Fruit fly (Drosophila melanogaster) whole organism, embryonic: ENCODE measurements around the gene Cpsf5.

Experiments used
- Adf1 ChIP-seq: fragments of 200-800 bp; sonication (Bioruptor generic); IDR thresholded peaks from 2 replicates; pipeline ENCODE4 v1.3.6; 2022; ENCODE audit warnings: missing biosample characterization, missing genetic modification characterization
- B-H2 ChIP-seq: fragments of 200-800 bp; sonication (Bioruptor generic); optimal IDR thresholded peaks from 2 replicates; lab custom pipeline; 2018; ENCODE audit warnings: missing biosample characterization, mild to moderate bottlenecking, missing genetic modification characterization
- Bdp1 ChIP-seq: fragments of 200-800 bp; sonication (Bioruptor generic); optimal IDR thresholded peaks from 3 replicates; lab custom pipeline; 2016; ENCODE audit warnings: missing biosample characterization, missing genetic modification characterization
- CG10209 ChIP-seq: fragments of 200-800 bp; sonication (Bioruptor generic); optimal IDR thresholded peaks from 3 replicates; lab custom pipeline; 2017; ENCODE audit warnings: missing biosample characterization, mild to moderate bottlenecking, missing genetic modification characterization, missing genetic modification reagents
- CG1024 ChIP-seq: fragments of 200-800 bp; sonication (Bioruptor generic); IDR thresholded peaks from 2 replicates; pipeline ENCODE4 v1.3.6; 2022; ENCODE audit warnings: missing biosample characterization, missing genetic modification characterization
- CG10543 ChIP-seq: fragments of 200-800 bp; sonication (Bioruptor generic); optimal IDR thresholded peaks from 3 replicates; lab custom pipeline; 2017; ENCODE audit warnings: missing biosample characterization, mild to moderate bottlenecking, missing genetic modification characterization, moderate library complexity
- CG11456 ChIP-seq: fragments of 200-800 bp; sonication (Bioruptor generic); IDR thresholded peaks from 3 replicates; pipeline ENCODE4 v1.3.6; 2022; ENCODE audit warnings: missing biosample characterization, missing genetic modification characterization
- CG11723 ChIP-seq: fragments of 200-800 bp; sonication (Bioruptor generic); optimal IDR thresholded peaks from 2 replicates; lab custom pipeline; 2017; ENCODE audit warnings: missing biosample characterization, mild to moderate bottlenecking, missing genetic modification characterization
- CG12769 ChIP-seq: fragments of 200-800 bp; sonication (Bioruptor generic); optimal IDR thresholded peaks from 2 replicates; lab custom pipeline; 2019; ENCODE audit warnings: missing biosample characterization, mild to moderate bottlenecking, missing genetic modification characterization, moderate library complexity
- CG17361 ChIP-seq: fragments of 200-800 bp; sonication (Bioruptor generic); IDR thresholded peaks from 3 replicates; pipeline ENCODE4 v1.3.6; 2022; ENCODE audit warnings: missing biosample characterization, missing genetic modification characterization
- CG17612 ChIP-seq: fragments of 200-800 bp; sonication (Bioruptor generic); IDR thresholded peaks from 2 replicates; pipeline ENCODE4 v1.3.6; 2022; ENCODE audit warnings: missing biosample characterization, missing genetic modification characterization
- CG18764 ChIP-seq: fragments of 200-800 bp; sonication (Bioruptor generic); optimal IDR thresholded peaks from 3 replicates; lab custom pipeline; 2016; ENCODE audit warnings: missing biosample characterization, missing genetic modification characterization
- CG2202 ChIP-seq: fragments of 200-800 bp; sonication (Bioruptor generic); optimal IDR thresholded peaks from 2 replicates; lab custom pipeline; 2018; ENCODE audit warnings: missing biosample characterization, mild to moderate bottlenecking, missing genetic modification characterization
- CG31365 ChIP-seq: fragments of 200-800 bp; sonication (Bioruptor generic); optimal IDR thresholded peaks from 2 replicates; lab custom pipeline; 2018; ENCODE audit warnings: missing biosample characterization, mild to moderate bottlenecking, missing genetic modification characterization
- CG33213 ChIP-seq: fragments of 200-800 bp; sonication (Bioruptor generic); optimal IDR thresholded peaks from 3 replicates; lab custom pipeline; 2016; ENCODE audit warnings: missing biosample characterization, missing genetic modification characterization
- CG42726 ChIP-seq: fragments of 200-800 bp; sonication (Bioruptor generic); IDR thresholded peaks from 2 replicates; pipeline ENCODE4 v1.3.6; 2022; ENCODE audit warnings: missing biosample characterization, missing genetic modification characterization; ENCODE audit not compliant: partially characterized antibody
- CG6654 ChIP-seq: fragments of 200-800 bp; sonication (Bioruptor generic); optimal IDR thresholded peaks from 2 replicates; lab custom pipeline; 2017; ENCODE audit warnings: missing biosample characterization, mild to moderate bottlenecking, missing genetic modification characterization
- CG6854 ChIP-seq: fragments of 200-800 bp; sonication (Bioruptor generic); optimal IDR thresholded peaks from 3 replicates; lab custom pipeline; 2017; ENCODE audit warnings: missing biosample characterization, mild to moderate bottlenecking, missing genetic modification characterization
- CHES-1-like ChIP-seq: fragments of 200-800 bp; sonication (Bioruptor generic); optimal IDR thresholded peaks from 2 replicates; lab custom pipeline; 2016; ENCODE audit warnings: missing biosample characterization, missing genetic modification characterization
- CoRest ChIP-seq: fragments of 200-800 bp; sonication (Bioruptor generic); optimal IDR thresholded peaks from 3 replicates; lab custom pipeline; 2018; ENCODE audit warnings: missing biosample characterization, mild to moderate bottlenecking, missing genetic modification characterization, moderate library complexity
- Deaf1 ChIP-seq: fragments of 200-800 bp; optimal IDR thresholded peaks from 3 replicates; lab custom pipeline; 2019; ENCODE audit warnings: missing biosample characterization, mild to moderate bottlenecking, missing genetic modification characterization, moderate library complexity
- Dip3 ChIP-seq: fragments of 200-800 bp; sonication (Bioruptor generic); optimal IDR thresholded peaks from 3 replicates; lab custom pipeline; 2016; ENCODE audit warnings: missing biosample characterization, missing genetic modification characterization
- Drgx ChIP-seq: fragments of 200-800 bp; sonication (Bioruptor generic); IDR thresholded peaks from 2 replicates; pipeline ENCODE4 v1.3.6; 2022; ENCODE audit warnings: missing biosample characterization, missing genetic modification characterization
- Ets97D ChIP-seq: fragments of 200-800 bp; sonication (Bioruptor generic); optimal IDR thresholded peaks from 3 replicates; lab custom pipeline; 2016; ENCODE audit warnings: missing biosample characterization, missing genetic modification characterization
- Gug ChIP-seq: fragments of 200-800 bp; sonication (Bioruptor generic); IDR thresholded peaks from 4 replicates; pipeline ENCODE4 v1.3.6; 2022; ENCODE audit warnings: missing biosample characterization, missing genetic modification characterization
- H15 ChIP-seq: fragments of 200-800 bp; sonication (Bioruptor generic); IDR thresholded peaks from 3 replicates; pipeline ENCODE4 v1.3.6; 2022; ENCODE audit warnings: missing biosample characterization, missing genetic modification characterization
- Hey ChIP-seq: fragments of 200-800 bp; sonication (Bioruptor generic); optimal IDR thresholded peaks from 3 replicates; lab custom pipeline; 2018; ENCODE audit warnings: missing biosample characterization, mild to moderate bottlenecking, missing genetic modification characterization
- Hr39 ChIP-seq: fragments of >200 bp; optimal IDR thresholded peaks from 2 replicates; lab custom pipeline; 2017
- Mrtf ChIP-seq: fragments of 200-800 bp; sonication (Bioruptor generic); IDR thresholded peaks from 3 replicates; pipeline ENCODE4 v1.3.6; 2022; ENCODE audit warnings: missing biosample characterization, missing genetic modification characterization
- Oaz ChIP-seq: fragments of 200-800 bp; sonication (Bioruptor generic); IDR thresholded peaks from 2 replicates; pipeline ENCODE4 v1.3.6; 2022; ENCODE audit warnings: missing biosample characterization, missing genetic modification characterization
- Opbp ChIP-seq: fragments of 200-800 bp; sonication (Bioruptor generic); IDR thresholded peaks from 3 replicates; pipeline ENCODE4 v1.3.6; 2022; ENCODE audit warnings: missing biosample characterization, missing genetic modification characterization; ENCODE audit not compliant: partially characterized antibody
- Six4 ChIP-seq: fragments of 200-800 bp; sonication (Bioruptor generic); optimal IDR thresholded peaks from 2 replicates; lab custom pipeline; 2016; ENCODE audit warnings: missing biosample characterization, missing genetic modification characterization
- Xbp1 ChIP-seq: fragments of 200-800 bp; sonication (Bioruptor generic); optimal IDR thresholded peaks from 3 replicates; lab custom pipeline; 2016; ENCODE audit warnings: missing biosample characterization, mild to moderate bottlenecking, missing genetic modification characterization
- ato ChIP-seq: fragments of 200-800 bp; sonication (Bioruptor generic); IDR thresholded peaks from 2 replicates; pipeline ENCODE4 v1.3.6; 2022; ENCODE audit warnings: missing biosample characterization, missing genetic modification characterization; ENCODE audit not compliant: partially characterized antibody
- bab2 ChIP-seq: fragments of 200-800 bp; sonication (Bioruptor generic); optimal IDR thresholded peaks from 2 replicates; lab custom pipeline; 2016; ENCODE audit warnings: missing biosample characterization, missing genetic modification characterization
- caup ChIP-seq: fragments of 200-800 bp; sonication (Bioruptor generic); optimal IDR thresholded peaks from 3 replicates; lab custom pipeline; 2017; ENCODE audit warnings: missing biosample characterization, mild to moderate bottlenecking, missing genetic modification characterization, moderate library complexity; ENCODE audit not compliant: severe bottlenecking
- croc ChIP-seq: fragments of 200-800 bp; sonication (Bioruptor generic); conservative IDR thresholded peaks from 3 replicates; pipeline ENCODE4 v1.3.6; 2022; ENCODE audit warnings: missing biosample characterization, missing genetic modification characterization
- crol ChIP-seq: fragments of 200-800 bp; sonication (Bioruptor generic); IDR thresholded peaks from 2 replicates; pipeline ENCODE4 v1.3.6; 2022; ENCODE audit warnings: missing biosample characterization, missing genetic modification characterization
- da ChIP-seq: fragments of 200-800 bp; sonication (Bioruptor generic); optimal IDR thresholded peaks from 2 replicates; lab custom pipeline; 2016; ENCODE audit warnings: missing biosample characterization, missing genetic modification characterization
- insv ChIP-seq, 2 experiments: fragments of 200-800 bp; sonication (Bioruptor generic); optimal IDR thresholded peaks; 3 replicates each; lab custom pipeline; 2016 to 2018; ENCODE audit warnings: missing biosample characterization in 2 of 2, missing genetic modification characterization in 2 of 2
- ken ChIP-seq: fragments of 200-800 bp; sonication (Bioruptor generic); IDR thresholded peaks from 3 replicates; pipeline ENCODE4 v1.3.6; 2022; ENCODE audit warnings: missing biosample characterization, missing genetic modification characterization
- mirr ChIP-seq: fragments of 200-800 bp; sonication (Bioruptor generic); optimal IDR thresholded peaks from 3 replicates; lab custom pipeline; 2018; ENCODE audit warnings: missing biosample characterization, mild to moderate bottlenecking, missing genetic modification characterization
- mld ChIP-seq: fragments of 200-800 bp; sonication (Bioruptor generic); IDR thresholded peaks from 3 replicates; pipeline ENCODE4 v1.3.6; 2022; ENCODE audit warnings: missing biosample characterization, missing genetic modification characterization; ENCODE audit not compliant: partially characterized antibody
- pita ChIP-seq: fragments of 200-800 bp; sonication (Bioruptor generic); optimal IDR thresholded peaks from 2 replicates; lab custom pipeline; 2017; ENCODE audit warnings: missing biosample characterization, mild to moderate bottlenecking, missing genetic modification characterization
- scrt ChIP-seq: fragments of 200-800 bp; sonication (Bioruptor generic); optimal IDR thresholded peaks from 2 replicates; lab custom pipeline; 2018; ENCODE audit warnings: missing biosample characterization, mild to moderate bottlenecking, missing genetic modification characterization, moderate library complexity
- sens ChIP-seq: fragments of 200-800 bp; sonication (Bioruptor generic); peaks from one replicate; lab custom pipeline; 2016; ENCODE audit warnings: missing biosample characterization, missing genetic modification characterization
- shn ChIP-seq: fragments of 200-800 bp; sonication (Bioruptor generic); optimal IDR thresholded peaks from 3 replicates; lab custom pipeline; 2016; ENCODE audit warnings: missing biosample characterization, missing genetic modification characterization
- sna ChIP-seq: fragments of 200-800 bp; sonication (Bioruptor generic); IDR thresholded peaks from 2 replicates; pipeline ENCODE4 v1.3.6; 2022; ENCODE audit warnings: missing biosample characterization, missing genetic modification characterization; ENCODE audit not compliant: partially characterized antibody
- tx ChIP-seq: fragments of 200-800 bp; sonication (Bioruptor generic); optimal IDR thresholded peaks from 2 replicates; lab custom pipeline; 2016; ENCODE audit warnings: missing biosample characterization, missing genetic modification characterization
- vvl ChIP-seq: fragments of 200-800 bp; sonication (Bioruptor generic); IDR thresholded peaks from 2 replicates; pipeline ENCODE4 v1.3.6; 2022; ENCODE audit warnings: missing biosample characterization, missing genetic modification characterization
- zen2 ChIP-seq: fragments of 200-800 bp; sonication (Bioruptor generic); IDR thresholded peaks from 3 replicates; pipeline ENCODE4 v1.3.6; 2022; ENCODE audit warnings: missing biosample characterization, missing genetic modification characterization; ENCODE audit not compliant: partially characterized antibody

The Cpsf5 gene

DNA sequence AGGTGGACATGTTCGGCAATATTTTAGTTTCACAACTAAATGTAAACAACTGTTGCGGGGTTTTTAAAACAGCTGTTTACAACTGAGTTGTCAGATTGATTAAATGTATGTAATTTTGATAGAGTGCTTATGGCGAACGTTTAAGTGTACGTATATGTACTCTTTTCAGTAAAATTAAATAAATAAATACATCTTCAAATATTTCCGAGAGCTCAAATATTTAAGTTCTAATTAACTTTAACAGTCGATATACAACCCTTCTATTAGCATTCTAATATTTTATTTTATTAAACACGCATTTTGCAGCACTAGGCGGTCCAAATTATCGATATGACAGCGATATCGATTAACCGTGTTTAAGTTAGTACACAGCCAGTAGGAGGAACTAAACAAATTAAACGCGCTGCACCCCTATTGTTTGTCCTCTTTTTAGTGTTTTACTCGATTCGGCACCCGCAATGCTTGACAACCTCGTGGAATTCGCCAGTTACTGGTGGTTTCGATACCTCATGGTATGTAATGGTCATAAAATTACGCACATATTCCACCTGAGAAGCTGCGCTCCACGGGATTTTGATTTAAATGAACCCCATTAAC is 40.8 kb downstream of the Cpsf5 start, which contains the start of the genes CG3448 and ghi (continued):
- peak; percentile 91 for TF ChIP-seq scrt
- peak; percentile 31; the same call in 1 of the 4 replicates for TF ChIP-seq Gug (GFP tag; lab: Robert Waterston, UW)
- no peak for TF ChIP-seq Bdp1
- TF ChIP-seq CG1024 (GFP tag; lab: Robert Waterston, UW) = no peak
- TF ChIP-seq CG31365 (tag; lab: Kevin White, UChicago) = no peak
- TF ChIP-seq CG42726 (GFP tag; lab: Robert Waterston, UW) = no peak
- TF ChIP-seq sna = peak; percentile 90
- no peak for TF ChIP-seq CG6654
- TF ChIP-seq CG17612 (GFP tag; lab: Robert Waterston, UW) = no peak
- TF ChIP-seq CG2202 (tag; lab: Kevin White, UChicago) = no peak
- no peak for TF ChIP-seq CG11723 (GFP tag; lab: Kevin White, UChicago)
- TF ChIP-seq vvl (GFP tag; lab: Robert Waterston, UW) = peak; percentile 55
- peak; percentile 61 for TF ChIP-seq CG18764 (GFP tag; lab: Kevin White, UChicago)
- peak in 1 of 2 experiments; percentile 28 for TF ChIP-seq insv (GFP tag; optimal IDR thresholded peaks at IDR 0.05; lab: Kevin White, UChicago)
- no peak for TF ChIP-seq crol
- TF ChIP-seq pita = no peak
- peak; percentile 8 for TF ChIP-seq CG12769 (tag; lab: Kevin White, UChicago)
- TF ChIP-seq Ets97D = peak; percentile 63
- no peak for TF ChIP-seq Hr39 (lab: Kevin White, UChicago)
- no peak for TF ChIP-seq tx (GFP tag; lab: Kevin White, UChicago)
- peak; percentile 73 for TF ChIP-seq CG17361 (GFP tag; lab: Robert Waterston, UW)
- no peak for TF ChIP-seq Oaz (GFP tag; lab: Robert Waterston, UW)
- no peak for TF ChIP-seq mld (GFP tag; lab: Robert Waterston, UW)
- peak; percentile 28 for TF ChIP-seq CHES-1-like (GFP tag; lab: Kevin White, UChicago)
- peak; percentile 53 for TF ChIP-seq CG10543
- TF ChIP-seq CoRest (tag; lab: Kevin White, UChicago) = peak; percentile 54
- no peak for TF ChIP-seq croc
- TF ChIP-seq Deaf1 = peak; percentile 25
- TF ChIP-seq CG6854 = no peak
- peak; percentile 93 for TF ChIP-seq sens (GFP tag; lab: Kevin White, UChicago)
- TF ChIP-seq Xbp1 (GFP tag; lab: Kevin White, UChicago) = peak; percentile 42
- peak; percentile 45 for TF ChIP-seq B-H2 (GFP tag; lab: Kevin White, UChicago)
- no peak for TF ChIP-seq ato (GFP tag; lab: Robert Waterston, UW)
- TF ChIP-seq Hey (tag; lab: Kevin White, UChicago) = no peak
- peak; percentile 6 for TF ChIP-seq CG33213
- TF ChIP-seq Opbp (GFP tag; lab: Robert Waterston, UW) = peak; percentile 75; the same call in 2 of the 3 replicates
- no peak for TF ChIP-seq CG10209 (GFP tag; lab: Kevin White, UChicago)
- TF ChIP-seq Adf1 = no peak
- TF ChIP-seq bab2 (GFP tag; lab: Kevin White, UChicago) = peak; percentile 8
- TF ChIP-seq zen2 (GFP tag; lab: Robert Waterston, UW) = no peak; the same call in 2 of the 3 replicates
- TF ChIP-seq Mrtf = no peak
- peak; percentile 24 for TF ChIP-seq Six4 (GFP tag; lab: Kevin White, UChicago)
- TF ChIP-seq ken (GFP tag; lab: Robert Waterston, UW) = no peak
- TF ChIP-seq CG11456 (GFP tag; lab: Robert Waterston, UW) = peak; percentile 58; the same call in 1 of the 3 replicates
- peak; percentile 33 for TF ChIP-seq caup
- no peak for TF ChIP-seq shn (GFP tag; lab: Kevin White, UChicago)
- TF ChIP-seq Drgx = peak; percentile 42
- TF ChIP-seq mirr (GFP tag; lab: Kevin White, UChicago) = peak; percentile 59
- peak; percentile 55; the same call in 1 of the 3 replicates for TF ChIP-seq H15 (GFP tag; lab: Robert Waterston, UW)
- no peak for TF ChIP-seq da (GFP tag; lab: Kevin White, UChicago)
- peak; percentile 28 for TF ChIP-seq Dip3 (GFP tag; lab: Kevin White, UChicago)
